Worm (Caenorhabditis elegans): ENCODE results near the gene T05C1.5.

T05C1.5 gene

ce11 chrII:4482021-4482420, 8.6 kb downstream of the T05C1.5 start, which contains the start of gene T05C1.2:
TSS of gene T05C1.2 (minus strand) at chrII:4482121.
- no peak for TF ChIP-seq tbp1 (GFP tag; optimal IDR thresholded peaks at IDR 0.05)

DNA sequence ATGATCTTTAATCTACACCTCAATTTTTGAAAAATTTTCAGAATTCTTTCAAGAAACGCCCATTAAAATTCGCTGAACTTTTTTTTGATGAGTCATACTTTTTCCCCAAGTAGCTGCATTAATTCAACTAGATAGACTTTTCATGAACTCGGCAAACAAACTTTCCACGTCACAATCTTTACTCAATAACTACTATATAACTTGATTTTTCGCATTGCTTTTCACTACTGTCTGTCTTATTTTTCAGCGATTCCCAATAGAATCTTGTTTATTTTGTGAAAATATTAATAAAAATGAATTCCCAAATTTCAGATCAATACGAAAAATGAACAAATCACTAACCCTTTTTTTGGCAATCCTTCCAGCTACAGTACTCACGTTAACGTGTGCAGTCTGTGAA, 12.3 kb downstream of the T05C1.5 start, which contains the start of gene T05C1.1:
T05C1.1 (plus strand) TSS at position 301 of the 400 bp plus-strand sequence.
- TF ChIP-seq egl-44 (GFP tag; IDR thresholded peaks at IDR 0.05) (no peak), ceh-58 (GFP tag; IDR thresholded peaks at IDR 0.05) (no peak), dpff-1 (tag; optimal IDR thresholded peaks at IDR 0.05) (no peak), athp-1 (tag; optimal IDR thresholded peaks at IDR 0.05) (no peak)

DNA sequence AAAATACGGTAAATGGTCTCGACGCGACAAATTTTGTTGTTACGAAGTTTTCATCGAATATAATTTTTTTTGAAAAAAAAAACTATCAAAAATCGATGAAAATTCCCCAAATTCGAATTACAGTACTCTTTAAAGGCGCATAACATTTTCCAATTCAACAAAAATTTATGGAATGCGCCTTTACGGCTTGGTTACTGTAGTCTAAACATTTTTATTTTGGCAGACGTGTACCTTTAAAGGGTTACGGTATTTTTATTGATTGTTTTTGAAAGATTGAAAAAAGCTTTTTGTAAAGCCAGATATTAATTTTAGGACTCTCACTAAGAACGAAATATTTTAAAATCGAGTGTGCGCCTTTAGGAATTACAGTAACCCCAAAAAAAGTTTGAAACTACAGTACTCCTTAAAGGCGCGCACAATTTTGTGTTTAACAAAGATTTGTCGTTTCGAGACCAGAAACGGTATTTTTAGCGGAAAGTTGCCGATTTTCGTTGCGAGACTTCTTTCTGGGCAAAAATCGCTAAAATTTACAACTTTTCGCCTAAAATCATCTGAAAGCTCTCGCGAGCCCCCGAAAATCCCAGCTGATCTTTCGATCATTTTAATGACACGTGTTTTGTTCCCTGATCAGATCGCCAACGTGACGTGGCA, 16.5 kb downstream of the T05C1.5 start:
- TF ChIP-seq unc-62 (GFP tag; optimal IDR thresholded peaks at IDR 0.05), result no peak
- no peak for TF ChIP-seq ama-1 (optimal IDR thresholded peaks at IDR 0.05)
- no peak for TF ChIP-seq ama-1 (GFP tag; optimal IDR thresholded peaks at IDR 0.05)
- TF ChIP-seq lsl-1 (GFP tag; optimal IDR thresholded peaks at IDR 0.05), result peak; percentile 97
- TF ChIP-seq lsy-27 (tag; optimal IDR thresholded peaks at IDR 0.05; ENCODE audit: borderline replicate concordance, insufficient read depth), result no peak
- TF ChIP-seq chd-7 (tag; optimal IDR thresholded peaks at IDR 0.05), result no peak
- TF ChIP-seq nhr-179 (tag; optimal IDR thresholded peaks at IDR 0.05), result no peak
- peak; percentile 89 for TF ChIP-seq madf-6 (GFP tag; IDR thresholded peaks at IDR 0.05)
- TF ChIP-seq efl-1 (GFP tag; optimal IDR thresholded peaks at IDR 0.05), result peak; percentile 10
- TF ChIP-seq lin-54 (GFP tag; optimal IDR thresholded peaks at IDR 0.05), result peak; percentile 39
- peak; percentile 67 for TF ChIP-seq F33H1.4 (GFP tag; IDR thresholded peaks at IDR 0.05)
- TF ChIP-seq madf-8 (GFP tag; conservative IDR thresholded peaks at IDR 0.05), result peak; percentile 75
- peak; percentile 65 for TF ChIP-seq xnd-1 (tag; optimal IDR thresholded peaks at IDR 0.05)
- no peak for TF ChIP-seq ceh-79 (tag; optimal IDR thresholded peaks at IDR 0.05)
- no peak for TF ChIP-seq nfyb-1 (GFP tag; IDR thresholded peaks at IDR 0.05)

ce11 chrII:4470972-4471645, 19.5 kb downstream of the T05C1.5 start, which contains the start of gene W06B4.1:
TSS of gene W06B4.1 (plus strand) at chrII:4471595.
- TF ChIP-seq hsf-1 (GFP tag; IDR thresholded peaks at IDR 0.05) (peak; percentile 70), unc-130 (GFP tag; optimal IDR thresholded peaks at IDR 0.05) (peak; percentile 54), rcor-1 (GFP tag; IDR thresholded peaks at IDR 0.05) (peak; percentile 46; the same call in 1 of the 2 replicates), tbp1 (GFP tag; optimal IDR thresholded peaks at IDR 0.05) (peak; percentile 24), F33H1.4 (GFP tag; IDR thresholded peaks at IDR 0.05) (peak; percentile 76), nfyb-1 (GFP tag; IDR thresholded peaks at IDR 0.05) (peak; percentile 13; the same call in 1 of the 2 replicates), nfya-1 (tag; optimal IDR thresholded peaks at IDR 0.05; ENCODE audit: borderline replicate concordance, insufficient read depth) (no peak), lin-26 (GFP tag; IDR thresholded peaks at IDR 0.05) (no peak), lin-54 (GFP tag; optimal IDR thresholded peaks at IDR 0.05) (peak; percentile 86), xnd-1 (tag; optimal IDR thresholded peaks at IDR 0.05) (peak; percentile 83), snpc-4 (GFP tag; optimal IDR thresholded peaks at IDR 0.05) (peak; percentile 3), snpc-4 (tag; optimal IDR thresholded peaks at IDR 0.05) (no peak), mes-4 (tag; optimal IDR thresholded peaks at IDR 0.05) (no peak), F49E8.2 (tag; optimal IDR thresholded peaks at IDR 0.05; ENCODE audit: insufficient read depth) (peak; percentile 64), B0336.3 (GFP tag; IDR thresholded peaks at IDR 0.05) (peak; percentile 25; the same call in 1 of the 2 replicates), tlf-1 (GFP tag; optimal IDR thresholded peaks at IDR 0.05) (peak; percentile 85), D2030.7 (GFP tag; IDR thresholded peaks at IDR 0.05) (peak; percentile 87), B0261.1 (tag; optimal IDR thresholded peaks at IDR 0.05) (no peak), dpl-1 (GFP tag; optimal IDR thresholded peaks at IDR 0.05) (peak; percentile 87), lin-35 (GFP tag; optimal IDR thresholded peaks at IDR 0.05) (peak in 1 of 3 experiments; percentile 50), hmg-1.2 (GFP tag; IDR thresholded peaks at IDR 0.05) (peak; percentile 29; the same call in 1 of the 2 replicates), lsl-1 (GFP tag; optimal IDR thresholded peaks at IDR 0.05) (peak; percentile 86), ceh-91 (GFP tag; IDR thresholded peaks at IDR 0.05) (peak; percentile 92), madf-6 (GFP tag; IDR thresholded peaks at IDR 0.05) (peak; percentile 95), madf-8 (GFP tag; conservative IDR thresholded peaks at IDR 0.05) (peak; percentile 93), sea-2 (GFP tag; IDR thresholded peaks at IDR 0.05) (no peak), C17E4.6 (GFP tag; IDR thresholded peaks at IDR 0.05) (0 out of 2 replicates have a peak, but pooled peaks have one; percentile 35), atf-7 (tag; optimal IDR thresholded peaks at IDR 0.05) (no peak), K11D2.4 (GFP tag; IDR thresholded peaks at IDR 0.05) (no peak)

Data from whole organism, young adult.